Fruit fly (Drosophila melanogaster): Measurements from ENCODE around the gene CG42504.

CG42504 gene

dm6 chr3R:11979879-11980571 is 51.5 kb downstream of the CG42504 start, which contains the start of gene CG18547 (continued):
- TF ChIP-seq mam (GFP tag; optimal IDR thresholded peaks at IDR 0.05) = no peak
- no peak for TF ChIP-seq bowl (GFP tag; IDR thresholded peaks at IDR 0.05)
- TF ChIP-seq CG9609 (GFP tag; optimal IDR thresholded peaks at IDR 0.05) = no peak
- no peak for TF ChIP-seq emc (GFP tag; optimal IDR thresholded peaks at IDR 0.05)
- TF ChIP-seq fd3F (GFP tag; optimal IDR thresholded peaks at IDR 0.05) = no peak
- no peak for TF ChIP-seq danr (GFP tag; IDR thresholded peaks at IDR 0.05)
- TF ChIP-seq en (GFP tag; optimal IDR thresholded peaks at IDR 0.05) = no peak
- no peak for TF ChIP-seq CG3065 (GFP tag; optimal IDR thresholded peaks at IDR 0.05)
- peak; percentile 76 for TF ChIP-seq sens (GFP tag)
- TF ChIP-seq Trl (optimal IDR thresholded peaks at IDR 0.05) = peak; percentile 61 to 74
- TF ChIP-seq Trl (GFP tag; optimal IDR thresholded peaks at IDR 0.05) = no peak
- no peak for TF ChIP-seq Scr (GFP tag; IDR thresholded peaks at IDR 0.05; ENCODE audit: partially characterized antibody)
- TF ChIP-seq CG4707 (GFP tag; optimal IDR thresholded peaks at IDR 0.05) = no peak
- no peak for TF ChIP-seq Deaf1 (tag; optimal IDR thresholded peaks at IDR 0.05)
- TF ChIP-seq hkb (optimal IDR thresholded peaks at IDR 0.05) = no peak
- TF ChIP-seq hkb (GFP tag; IDR thresholded peaks at IDR 0.05) = no peak
- TF ChIP-seq twi (tag; optimal IDR thresholded peaks at IDR 0.05) = no peak
- peak; percentile 29; the same call in 1 of the 2 replicates for TF ChIP-seq Xrp1 (GFP tag; IDR thresholded peaks at IDR 0.05)
- TF ChIP-seq CG3163 (GFP tag; optimal IDR thresholded peaks at IDR 0.05) = peak; percentile 92
- TF ChIP-seq dysf (GFP tag; IDR thresholded peaks at IDR 0.05) = no peak
- peak; percentile 2 for TF ChIP-seq lab (GFP tag; optimal IDR thresholded peaks at IDR 0.05)
- no peak for TF ChIP-seq CG15073 (GFP tag; optimal IDR thresholded peaks at IDR 0.05)
- no peak for TF ChIP-seq klu (GFP tag; IDR thresholded peaks at IDR 0.05)
- TF ChIP-seq CG11398 (GFP tag; optimal IDR thresholded peaks at IDR 0.05) = no peak
- no peak for TF ChIP-seq CG12299 (tag; optimal IDR thresholded peaks at IDR 0.05)
- TF ChIP-seq Eip74EF (GFP tag; optimal IDR thresholded peaks at IDR 0.05) = no peak
- TF ChIP-seq ap (GFP tag; IDR thresholded peaks at IDR 0.05) = no peak
- TF ChIP-seq Gug (GFP tag; IDR thresholded peaks at IDR 0.05) = no peak
- peak; percentile 0 for TF ChIP-seq CG2120 (GFP tag; optimal IDR thresholded peaks at IDR 0.05)
- TF ChIP-seq nmo (GFP tag; optimal IDR thresholded peaks at IDR 0.05) = no peak
- TF ChIP-seq hb (GFP tag; IDR thresholded peaks at IDR 0.05; ENCODE audit: partially characterized antibody) = no peak
- peak; percentile 53 for TF ChIP-seq Drgx (GFP tag; IDR thresholded peaks at IDR 0.05)
- no peak for TF ChIP-seq repo (GFP tag; optimal IDR thresholded peaks at IDR 0.05)
- TF ChIP-seq scrt (GFP tag; optimal IDR thresholded peaks at IDR 0.05) = no peak
- TF ChIP-seq CG10274 (GFP tag; optimal IDR thresholded peaks at IDR 0.05) = peak; percentile 29
- TF ChIP-seq CG8290 (GFP tag; optimal IDR thresholded peaks at IDR 0.05) = no peak
- no peak for TF ChIP-seq CG8290 (tag; optimal IDR thresholded peaks at IDR 0.05)
- TF ChIP-seq CG10959 (GFP tag; IDR thresholded peaks at IDR 0.05) = no peak
- TF ChIP-seq CG18011 (GFP tag; optimal IDR thresholded peaks at IDR 0.05) = no peak
- TF ChIP-seq z (GFP tag; IDR thresholded peaks at IDR 0.05) = 0 out of 3 replicates have a peak, but pooled peaks have one; percentile 36
- TF ChIP-seq abd-A (tag; optimal IDR thresholded peaks at IDR 0.05) = no peak
- no peak for TF ChIP-seq CG4328 (GFP tag; optimal IDR thresholded peaks at IDR 0.05)
- no peak for TF ChIP-seq GATAe (GFP tag; conservative IDR thresholded peaks at IDR 0.05)
- no peak for TF ChIP-seq CG7556 (GFP tag; optimal IDR thresholded peaks at IDR 0.05)
- TF ChIP-seq CG13775 (GFP tag; optimal IDR thresholded peaks at IDR 0.05) = no peak
- no peak for TF ChIP-seq tio (GFP tag; optimal IDR thresholded peaks at IDR 0.05)
- no peak for TF ChIP-seq fru (optimal IDR thresholded peaks at IDR 0.05)
- no peak for TF ChIP-seq MBD-R2 (GFP tag; IDR thresholded peaks at IDR 0.05)
- TF ChIP-seq CG13424 (tag; optimal IDR thresholded peaks at IDR 0.05) = no peak
- peak; percentile 66 for TF ChIP-seq Jarid2 (GFP tag; optimal IDR thresholded peaks at IDR 0.05)
- TF ChIP-seq fd102C (GFP tag; optimal IDR thresholded peaks at IDR 0.05) = no peak
- no peak for TF ChIP-seq CG17186 (GFP tag; optimal IDR thresholded peaks at IDR 0.05)
